Fruit fly (Drosophila melanogaster): ENCODE measurements around the gene Sirt2.

Gene Sirt2

DNA sequence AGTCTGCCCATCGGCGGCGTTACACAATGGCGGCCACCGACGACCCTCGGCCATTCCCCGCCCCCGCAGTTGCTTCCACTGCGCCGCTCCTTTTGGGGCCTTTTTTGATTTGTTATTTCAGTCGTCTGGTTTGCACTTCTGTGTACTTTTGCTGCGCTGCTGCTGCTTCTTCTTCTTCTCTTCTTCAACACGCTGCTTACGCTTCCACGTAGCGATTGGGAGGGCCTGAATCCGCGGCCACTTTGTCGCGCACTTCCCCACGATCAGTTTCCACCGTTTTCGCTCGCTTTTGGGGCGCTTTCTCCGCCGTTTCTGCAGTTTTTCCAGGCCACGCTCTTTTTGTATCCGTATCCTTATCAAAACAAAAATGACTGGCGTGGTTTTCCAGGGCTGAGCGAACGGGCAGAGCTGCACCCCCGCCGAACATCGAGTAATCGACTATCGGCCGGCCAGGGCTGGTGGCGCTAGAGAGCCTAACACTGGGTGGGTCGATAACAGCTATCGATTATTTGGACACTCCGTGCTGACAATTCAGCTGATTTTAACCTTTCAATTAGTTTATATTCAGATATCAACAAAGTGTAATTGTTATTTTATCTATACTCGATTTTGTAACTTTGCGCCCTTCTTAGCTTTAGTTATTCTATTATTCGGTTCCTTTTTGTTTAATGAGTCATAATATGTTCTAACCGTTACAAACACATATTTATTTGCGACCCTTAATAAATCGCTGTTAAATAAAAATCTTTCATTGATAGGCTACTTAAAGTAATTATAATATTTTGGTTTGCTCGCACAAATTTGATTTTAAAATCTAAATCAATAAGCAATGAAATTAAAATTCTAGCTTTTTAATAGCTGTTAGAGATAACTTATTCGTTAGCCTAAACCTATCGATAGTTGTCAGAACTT is at the start of gene Sirt2, which contains the start of gene CG4360 (continued):
- no peak for TF ChIP-seq wor (GFP tag; IDR thresholded peaks at IDR 0.05)
- no peak for TF ChIP-seq Ssrp (tag; optimal IDR thresholded peaks at IDR 0.05)
- peak; percentile 49 for TF ChIP-seq CG12391 (tag; optimal IDR thresholded peaks at IDR 0.05)
- peak; percentile 76 for TF ChIP-seq Scr (GFP tag; IDR thresholded peaks at IDR 0.05; ENCODE audit: partially characterized antibody)
- TF ChIP-seq CG6689 (GFP tag; IDR thresholded peaks at IDR 0.05): no peak
- peak; percentile 92 for TF ChIP-seq pzg (GFP tag; optimal IDR thresholded peaks at IDR 0.05)
- no peak for TF ChIP-seq BtbVII (GFP tag; optimal IDR thresholded peaks at IDR 0.05)
- peak; percentile 61 for TF ChIP-seq HLHmδ (GFP tag; optimal IDR thresholded peaks at IDR 0.05)
- TF ChIP-seq Hey (tag; optimal IDR thresholded peaks at IDR 0.05): no peak
- TF ChIP-seq CG6765 (GFP tag; optimal IDR thresholded peaks at IDR 0.05): no peak
- no peak for TF ChIP-seq TFAM (GFP tag; optimal IDR thresholded peaks at IDR 0.05)
- peak; percentile 76 for TF ChIP-seq slbo (GFP tag; IDR thresholded peaks at IDR 0.05)
- peak; percentile 32 for TF ChIP-seq gro (GFP tag; optimal IDR thresholded peaks at IDR 0.05)
- TF ChIP-seq Doc3 (GFP tag; IDR thresholded peaks at IDR 0.05; ENCODE audit: partially characterized antibody): peak; percentile 48
- peak; percentile 12 for TF ChIP-seq Jarid2 (GFP tag; optimal IDR thresholded peaks at IDR 0.05)
- TF ChIP-seq luna (GFP tag; optimal IDR thresholded peaks at IDR 0.05): peak; percentile 6
- no peak for TF ChIP-seq twi (tag; optimal IDR thresholded peaks at IDR 0.05)
- TF ChIP-seq CG11696 (GFP tag; IDR thresholded peaks at IDR 0.05): 0 out of 2 replicates have a peak, but pooled peaks have one; percentile 31
- TF ChIP-seq cwo (GFP tag; optimal IDR thresholded peaks at IDR 0.05): no peak
- TF ChIP-seq Spps (tag; optimal IDR thresholded peaks at IDR 0.05): no peak
- no peak for TF ChIP-seq Ravus (GFP tag; IDR thresholded peaks at IDR 0.05)
- no peak for TF ChIP-seq CG10274 (GFP tag; optimal IDR thresholded peaks at IDR 0.05)
- TF ChIP-seq CG16813 (GFP tag; IDR thresholded peaks at IDR 0.05; ENCODE audit: partially characterized antibody): peak; percentile 87
- no peak for TF ChIP-seq gce (GFP tag; IDR thresholded peaks at IDR 0.05)
- peak; percentile 48 for TF ChIP-seq bab2 (GFP tag; optimal IDR thresholded peaks at IDR 0.05)
- peak; percentile 27 to 53 for TF ChIP-seq Pdp1 (GFP tag; optimal IDR thresholded peaks at IDR 0.05)
- TF ChIP-seq CG7745 (tag; optimal IDR thresholded peaks at IDR 0.05): no peak
- TF ChIP-seq CG15696 (tag; optimal IDR thresholded peaks at IDR 0.05): peak; percentile 6
- TF ChIP-seq CG8944 (GFP tag; optimal IDR thresholded peaks at IDR 0.05): peak; percentile 20
- TF ChIP-seq CG3281 (GFP tag; optimal IDR thresholded peaks at IDR 0.05): peak; percentile 49
- TF ChIP-seq CG4424 (GFP tag; optimal IDR thresholded peaks at IDR 0.05): peak; percentile 36
- TF ChIP-seq jigr1 (GFP tag; IDR thresholded peaks at IDR 0.05): no peak
- TF ChIP-seq MESR4 (GFP tag; optimal IDR thresholded peaks at IDR 0.05): peak; percentile 98
- no peak for TF ChIP-seq Deaf1 (tag; optimal IDR thresholded peaks at IDR 0.05)
- TF ChIP-seq CG16863 (GFP tag; optimal IDR thresholded peaks at IDR 0.05): no peak
- no peak for TF ChIP-seq zf30C (GFP tag; optimal IDR thresholded peaks at IDR 0.05)
- peak; percentile 88 for TF ChIP-seq BEAF-32 (GFP tag; optimal IDR thresholded peaks at IDR 0.05)
- TF ChIP-seq CG18262 (tag; optimal IDR thresholded peaks at IDR 0.05): peak; percentile 41
- TF ChIP-seq CG30403 (GFP tag; optimal IDR thresholded peaks at IDR 0.05): peak; percentile 59
- no peak for TF ChIP-seq dimm (GFP tag; IDR thresholded peaks at IDR 0.05)
- no peak for TF ChIP-seq dmrt11E (tag; optimal IDR thresholded peaks at IDR 0.05)
- TF ChIP-seq mld (GFP tag; IDR thresholded peaks at IDR 0.05; ENCODE audit: partially characterized antibody): peak; percentile 81
- peak; percentile 3 for TF ChIP-seq vfl (GFP tag; optimal IDR thresholded peaks at IDR 0.05)
- peak; percentile 24 for TF ChIP-seq tx (GFP tag; optimal IDR thresholded peaks at IDR 0.05)
- TF ChIP-seq CG18619 (GFP tag; optimal IDR thresholded peaks at IDR 0.05): peak; percentile 11
- peak; percentile 57; the same call in 1 of the 2 replicates for TF ChIP-seq CG11247 (GFP tag; IDR thresholded peaks at IDR 0.05)
- no peak for TF ChIP-seq ken (GFP tag; IDR thresholded peaks at IDR 0.05)
- TF ChIP-seq pfk (GFP tag; optimal IDR thresholded peaks at IDR 0.05): no peak
